Fruit fly (Drosophila melanogaster): ENCODE measurements around the gene Sgs4.

- TF ChIP-seq B-H1 (GFP tag; IDR thresholded peaks at IDR 0.05) (no peak), gt (GFP tag; IDR thresholded peaks at IDR 0.05) (no peak), CG7786 (GFP tag; optimal IDR thresholded peaks at IDR 0.05) (no peak), Hr39 (optimal IDR thresholded peaks at IDR 0.05) (no peak), CG6254 (GFP tag; optimal IDR thresholded peaks at IDR 0.05) (no peak), Taf1 (GFP tag; IDR thresholded peaks at IDR 0.05) (no peak), h (optimal IDR thresholded peaks at IDR 0.05) (no peak)
Observed at dm6 chrX:3244120-3244519, 5.8 kb upstream of the Sgs4 start, which contains the start of gene ng4.

Measured in whole organism, embryonic.